Worm (Caenorhabditis elegans) whole organism, L4 larva: ENCODE measurements around the gene spp-28.

ENCODE experiments used
- D1046.2 ChIP-seq: fragments of 200-800 bp; sonication (Bioruptor generic); IDR thresholded peaks from 2 replicates; pipeline ENCODE4 v1.3.6; 2022; ENCODE audit warnings: missing genetic modification characterization, missing compliant biosample characterization
- F26F4.8 ChIP-seq: fragments of 200-800 bp; sonication (Bioruptor generic); conservative IDR thresholded peaks from 2 replicates; pipeline ENCODE4 v1.3.6; 2022; ENCODE audit warnings: missing genetic modification characterization, missing compliant biosample characterization
- T20F7.1 ChIP-seq: fragments of 200-800 bp; sonication (Bioruptor generic); optimal IDR thresholded peaks from 2 replicates; lab custom pipeline; 2018; ENCODE audit warnings: mild to moderate bottlenecking, missing genetic modification characterization, missing compliant biosample characterization
- Y75B8A.6 ChIP-seq: fragments of 200-800 bp; sonication (Bioruptor generic); IDR thresholded peaks from 2 replicates; pipeline ENCODE4 v1.3.6; 2022; ENCODE audit warnings: missing genetic modification reagents, missing genetic modification characterization, missing compliant biosample characterization
- ZK337.2 ChIP-seq: fragments of 200-800 bp; sonication (Bioruptor generic); IDR thresholded peaks from 2 replicates; pipeline ENCODE4 v1.3.6; 2022; ENCODE audit warnings: missing genetic modification reagents, missing genetic modification characterization, missing compliant biosample characterization
- aha-1 ChIP-seq: fragments of 150-350 bp; peaks from one replicate; lab custom pipeline; 2014; ENCODE audit warnings: missing biosample characterization, missing genetic modification characterization
- ama-1 ChIP-seq: fragments of 150-350 bp; optimal IDR thresholded peaks from 2 replicates; lab custom pipeline; 2014; ENCODE audit warnings: inconsistent platforms, mixed read lengths
- attf-4 ChIP-seq: sonication (generic microtip); optimal IDR thresholded peaks from 3 replicates; lab custom pipeline; 2017; ENCODE audit warnings: missing biosample characterization, missing genetic modification characterization
- ctbp-1 ChIP-seq: fragments of 200-800 bp; sonication (Bioruptor generic); IDR thresholded peaks from 2 replicates; pipeline ENCODE4 v1.3.6; 2022; ENCODE audit warnings: missing genetic modification reagents, missing genetic modification characterization, missing compliant biosample characterization
- daf-16 ChIP-seq, 3 experiments: sonication (generic microtip); optimal IDR thresholded peaks; 2 replicates each; lab custom pipeline; 2016 to 2017; ENCODE audit warnings: missing genetic modification characterization in 3 of 3, missing genetic modification reagents in 3 of 3, mild to moderate bottlenecking in 2 of 3, missing compliant biosample characterization in 2 of 3, missing biosample characterization in 1 of 3, moderate library complexity in 1 of 3
- dmd-6 ChIP-seq: fragments of 200-800 bp; sonication (Bioruptor generic); IDR thresholded peaks from 2 replicates; pipeline ENCODE4 v1.3.6; 2022; ENCODE audit warnings: missing genetic modification reagents, missing genetic modification characterization, missing compliant biosample characterization
- dpl-1 ChIP-seq: fragments of 150-350 bp; optimal IDR thresholded peaks from 2 replicates; lab custom pipeline; 2014; ENCODE audit warnings: missing biosample characterization, missing genetic modification reagents, missing genetic modification characterization
- hif-1 ChIP-seq, 2 experiments: sonication (generic microtip); optimal IDR thresholded peaks; 2 replicates each; lab custom pipeline; 2016 to 2017; ENCODE audit warnings: missing compliant biosample characterization in 2 of 2, missing genetic modification characterization in 2 of 2, missing genetic modification reagents in 2 of 2, missing genotype in 2 of 2, mild to moderate bottlenecking in 1 of 2
- hlh-11 ChIP-seq: fragments of 200-800 bp; sonication (Bioruptor generic); optimal IDR thresholded peaks from 2 replicates; lab custom pipeline; 2018; ENCODE audit warnings: mild to moderate bottlenecking, missing genetic modification characterization, missing compliant biosample characterization
- hlh-30 ChIP-seq: sonication (generic microtip); optimal IDR thresholded peaks from 2 replicates; lab custom pipeline; 2017; ENCODE audit warnings: antibody characterized with exemption, mild to moderate bottlenecking, missing genetic modification characterization, missing compliant biosample characterization; ENCODE audit not compliant: insufficient read depth
- hmg-1.1 ChIP-seq: fragments of 200-800 bp; sonication (Bioruptor generic); IDR thresholded peaks from 2 replicates; pipeline ENCODE4 v1.3.6; 2022; ENCODE audit warnings: missing genetic modification reagents, missing genetic modification characterization, missing compliant biosample characterization
- jun-1 ChIP-seq: fragments of 150-350 bp; optimal IDR thresholded peaks from 2 replicates; lab custom pipeline; 2014; ENCODE audit warnings: missing biosample characterization, missing genetic modification reagents, missing genetic modification characterization
- lin-13 ChIP-seq: fragments of 150-350 bp; optimal IDR thresholded peaks from 2 replicates; lab custom pipeline; 2014; ENCODE audit warnings: missing biosample characterization, missing genetic modification reagents, missing genetic modification characterization
- lin-38 ChIP-seq: fragments of 200-800 bp; sonication (Bioruptor generic); IDR thresholded peaks from 2 replicates; pipeline ENCODE4 v1.3.6; 2022; ENCODE audit warnings: missing genetic modification reagents, missing genetic modification characterization, missing compliant biosample characterization
- lsy-2 ChIP-seq, 2 experiments: fragments of 150-350 bp in 1 of 2; sonication (generic microtip) in 1 of 2; optimal IDR thresholded peaks; 2 replicates each; lab custom pipeline; 2014 to 2017; ENCODE audit warnings: missing biosample characterization in 2 of 2, missing genetic modification characterization in 2 of 2
- mdl-1 ChIP-seq, 2 experiments: fragments of 150-350 bp in 1 of 2; sonication (generic microtip) in 1 of 2; optimal IDR thresholded peaks; 2 replicates each; lab custom pipeline; 2014 to 2017; ENCODE audit warnings: missing biosample characterization in 2 of 2, missing genetic modification characterization in 2 of 2
- mdt-29 ChIP-seq: fragments of 200-800 bp; sonication (Bioruptor generic); IDR thresholded peaks from 2 replicates; pipeline ENCODE4 v1.3.6; 2022; ENCODE audit warnings: missing genetic modification reagents, missing genetic modification characterization, missing compliant biosample characterization
- mep-1 ChIP-seq: fragments of 150-350 bp; sonication (generic microtip); optimal IDR thresholded peaks from 3 replicates; lab custom pipeline; 2014; ENCODE audit warnings: missing biosample characterization, missing genetic modification characterization
- mes-2 ChIP-seq: sonication (generic microtip); optimal IDR thresholded peaks from 2 replicates; lab custom pipeline; 2016; ENCODE audit warnings: missing genotype, mild to moderate bottlenecking, missing genetic modification characterization, missing compliant biosample characterization; ENCODE audit not compliant: poor library complexity, severe bottlenecking
- mxl-3 ChIP-seq: fragments of 200-800 bp; sonication (Bioruptor generic); optimal IDR thresholded peaks from 2 replicates; lab custom pipeline; 2018; ENCODE audit warnings: mild to moderate bottlenecking, missing genetic modification characterization, missing compliant biosample characterization
- nhr-10 ChIP-seq: fragments of 150-350 bp; optimal IDR thresholded peaks from 2 replicates; lab custom pipeline; 2014; ENCODE audit warnings: missing biosample characterization, missing genetic modification characterization
- nhr-11 ChIP-seq: fragments of 150-350 bp; optimal IDR thresholded peaks from 2 replicates; lab custom pipeline; 2014; ENCODE audit warnings: missing biosample characterization, missing genetic modification characterization
- nhr-237 ChIP-seq: sonication (generic microtip); optimal IDR thresholded peaks from 2 replicates; lab custom pipeline; 2017; ENCODE audit warnings: missing biosample characterization, missing genetic modification characterization
- nhr-25 ChIP-seq: sonication (generic microtip); optimal IDR thresholded peaks from 2 replicates; lab custom pipeline; 2017; ENCODE audit warnings: missing genetic modification characterization, mild to moderate bottlenecking, missing compliant biosample characterization, antibody characterized with exemption, moderate library complexity, borderline replicate concordance; ENCODE audit not compliant: insufficient read depth
- nhr-28 ChIP-seq: fragments of 150-350 bp; optimal IDR thresholded peaks from 2 replicates; lab custom pipeline; 2014; ENCODE audit warnings: missing biosample characterization, missing genetic modification characterization
- nhr-48 ChIP-seq: sonication (generic microtip); optimal IDR thresholded peaks from 2 replicates; lab custom pipeline; 2016; ENCODE audit warnings: mild to moderate bottlenecking, missing genetic modification characterization, missing compliant biosample characterization
- nhr-76 ChIP-seq: fragments of 150-350 bp; optimal IDR thresholded peaks from 2 replicates; lab custom pipeline; 2014; ENCODE audit warnings: missing biosample characterization, missing genetic modification characterization
- nhr-77 ChIP-seq: fragments of 150-350 bp; optimal IDR thresholded peaks from 2 replicates; lab custom pipeline; 2014; ENCODE audit warnings: missing biosample characterization, missing genetic modification characterization
- pha-4 ChIP-seq, 2 experiments: fragments of 150-350 bp in 1 of 2; fragments of 200-800 bp in 1 of 2; sonication (Bioruptor generic) in 1 of 2; IDR thresholded peaks in 1 of 2; optimal IDR thresholded peaks in 1 of 2; 2 replicates each; pipeline versions ENCODE4 v1.3.6 to Lab custom; 2014 to 2022; ENCODE audit warnings: missing genetic modification characterization in 2 of 2, missing genetic modification reagents in 2 of 2, missing biosample characterization in 1 of 2, missing compliant biosample characterization in 1 of 2
- rbr-2 ChIP-seq: sonication (generic microtip); optimal IDR thresholded peaks from 2 replicates; lab custom pipeline; 2016; ENCODE audit warnings: missing genotype, missing genetic modification characterization, missing compliant biosample characterization
- snpc-1.2 ChIP-seq: fragments of 200-800 bp; sonication (Bioruptor generic); IDR thresholded peaks from 2 replicates; pipeline ENCODE4 v1.3.6; 2022; ENCODE audit warnings: missing genetic modification reagents, missing genetic modification characterization, missing compliant biosample characterization
- unc-130 ChIP-seq: sonication (generic microtip); optimal IDR thresholded peaks from 2 replicates; lab custom pipeline; 2016; ENCODE audit warnings: missing genetic modification reagents, missing genetic modification characterization, missing compliant biosample characterization
- unc-62 ChIP-seq, 3 experiments: fragments of 150-350 bp in 1 of 3; sonication (generic microtip); optimal IDR thresholded peaks in 2 of 3; peaks in 1 of 3; 1 replicate in 1 of 3; 2 replicates in 2 of 3; lab custom pipeline; 2014 to 2017; ENCODE audit warnings: missing biosample characterization in 3 of 3, missing genetic modification characterization in 3 of 3, missing genetic modification reagents in 3 of 3, missing genotype in 1 of 3
- zip-2 ChIP-seq: fragments of 150-350 bp; optimal IDR thresholded peaks from 2 replicates; lab custom pipeline; 2014; ENCODE audit warnings: missing biosample characterization, missing genetic modification characterization
- ztf-11 ChIP-seq: fragments of 150-350 bp; optimal IDR thresholded peaks from 2 replicates; lab custom pipeline; 2014; ENCODE audit warnings: missing biosample characterization, missing genetic modification characterization

Gene spp-28

ce11 chrIII:4151548-4152104, 38.5 kb downstream of the spp-28 start, which contains the start of the genes wht-3 and har-1 (continued):
- TF ChIP-seq Y75B8A.6 (GFP tag; lab: Robert Waterston, UW) (no peak), T20F7.1 (peak; percentile 51), mdt-29 (no peak), hmg-1.1 (no peak), nhr-10 (tag; lab: Kevin White, UChicago) (no peak), nhr-76 (tag; lab: Kevin White, UChicago) (no peak), nhr-48 (no peak), mxl-3 (GFP tag; lab: Kevin White, UChicago) (no peak), unc-130 (GFP tag; lab: Kevin White, UChicago) (no peak), snpc-1.2 (GFP tag; lab: Robert Waterston, UW) (no peak), attf-4 (tag; lab: Kevin White, UChicago) (no peak), nhr-237 (no peak), ZK337.2 (GFP tag; lab: Robert Waterston, UW) (no peak)

DNA sequence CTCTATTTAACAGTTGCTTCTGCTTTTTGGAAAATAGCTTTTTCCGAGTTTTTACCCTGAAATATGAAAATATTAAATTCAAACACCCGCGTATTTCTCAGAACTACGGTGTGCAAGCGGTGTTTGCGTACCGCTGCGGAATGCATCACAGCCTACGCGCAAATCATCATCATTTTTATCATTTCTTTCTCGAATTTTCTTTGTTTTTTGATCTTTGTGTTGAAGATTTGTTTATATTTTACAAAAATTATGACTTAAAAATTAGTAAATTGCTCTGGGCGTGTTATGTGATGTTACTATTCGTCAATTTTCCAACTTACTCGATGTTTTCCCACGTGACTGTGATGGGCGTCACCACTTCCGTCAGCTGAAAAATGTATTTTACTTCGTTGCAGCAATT, 39.2 kb downstream of the spp-28 start:
- TF ChIP-seq nhr-77 (tag; lab: Kevin White, UChicago) (peak; percentile 47), ztf-11 (tag; lab: Kevin White, UChicago) (no peak), unc-62 (GFP tag; optimal IDR thresholded peaks at IDR 0.05 in 1 of 2; lab: Kevin White, UChicago) (no peak), unc-62 (tag; optimal IDR thresholded peaks at IDR 0.05; lab: Kevin White, UChicago) (no peak), mep-1 (tag; lab: Kevin White, UChicago) (peak; percentile 69), dmd-6 (GFP tag; lab: Robert Waterston, UW) (peak; percentile 49), hif-1 (tag; optimal IDR thresholded peaks at IDR 0.05; lab: Kevin White, UChicago) (peak in 1 of 2 experiments; percentile 26), hlh-11 (tag; lab: Kevin White, UChicago) (peak; percentile 79), mdl-1 (tag; optimal IDR thresholded peaks at IDR 0.05; lab: Kevin White, UChicago) (peak in 1 of 2 experiments; percentile 59), hmg-1.1 (peak; percentile 51; the same call in 1 of the 2 replicates), hlh-30 (tag; lab: Kevin White, UChicago) (peak; percentile 85), mes-2 (tag; lab: Kevin White, UChicago) (peak; percentile 83), daf-16 (GFP tag; optimal IDR thresholded peaks at IDR 0.05; lab: Kevin White, UChicago) (no peak), daf-16 (tag; optimal IDR thresholded peaks at IDR 0.05; lab: Kevin White, UChicago) (peak; percentile 65), T20F7.1 (peak; percentile 53), lsy-2 (tag; optimal IDR thresholded peaks at IDR 0.05; lab: Kevin White, UChicago) (peak; percentile 88 to 99), ama-1 (peak; percentile 35), lin-38 (GFP tag; lab: Robert Waterston, UW) (peak; percentile 64), nhr-11 (tag; lab: Kevin White, UChicago) (peak; percentile 64), D1046.2 (GFP tag; lab: Robert Waterston, UW) (no peak), dpl-1 (GFP tag; lab: Kevin White, UChicago) (peak; percentile 97), F26F4.8 (no peak), nhr-25 (tag; lab: Kevin White, UChicago) (no peak), lin-13 (GFP tag; lab: Kevin White, UChicago) (peak; percentile 4), jun-1 (tag; lab: Kevin White, UChicago) (peak; percentile 16), ctbp-1 (GFP tag; lab: Robert Waterston, UW) (peak; percentile 48; the same call in 1 of the 2 replicates), rbr-2 (tag; lab: Kevin White, UChicago) (peak; percentile 5), nhr-28 (tag; lab: Kevin White, UChicago) (peak; percentile 68), pha-4 (GFP tag; IDR thresholded peaks at IDR 0.05; lab: Robert Waterston, UW) (no peak; the same call in 1 of the 2 replicates), pha-4 (tag; optimal IDR thresholded peaks at IDR 0.05; lab: Kevin White, UChicago) (peak; percentile 48), aha-1 (tag; lab: Kevin White, UChicago) (no peak), zip-2 (peak; percentile 15)
